Worm (Caenorhabditis elegans) whole organism, early embryonic: ENCODE measurements around the gene irld-22.

Experiments used
- ama-1 ChIP-seq: fragments of 150-350 bp; optimal IDR thresholded peaks from 2 replicates; lab custom pipeline; 2014
- ets-7 ChIP-seq: sonication (generic microtip); optimal IDR thresholded peaks from 2 replicates; lab custom pipeline; 2016; ENCODE audit warnings: missing genotype, missing genetic modification characterization, missing compliant biosample characterization
- flt-1 ChIP-seq: fragments of 200-800 bp; sonication (Bioruptor generic); IDR thresholded peaks from 2 replicates; pipeline ENCODE4 v1.3.6; 2022; ENCODE audit warnings: missing genetic modification characterization, missing compliant biosample characterization
- hmbx-1 ChIP-seq: sonication (generic microtip); optimal IDR thresholded peaks from 2 replicates; lab custom pipeline; 2016; ENCODE audit warnings: mild to moderate bottlenecking, missing genetic modification characterization, missing compliant biosample characterization
- hmg-4 ChIP-seq: fragments of 200-800 bp; sonication (Bioruptor generic); optimal IDR thresholded peaks from 2 replicates; lab custom pipeline; 2018; ENCODE audit warnings: mild to moderate bottlenecking, missing genetic modification characterization, missing compliant biosample characterization
- pes-1 ChIP-seq: fragments of 200-800 bp; sonication (Bioruptor generic); IDR thresholded peaks from 2 replicates; pipeline ENCODE4 v1.3.6; 2022; ENCODE audit warnings: missing genetic modification reagents, missing genetic modification characterization, missing compliant biosample characterization
- tbx-11 ChIP-seq: fragments of 200-800 bp; sonication (Bioruptor generic); IDR thresholded peaks from 2 replicates; pipeline ENCODE4 v1.3.6; 2022; ENCODE audit warnings: missing genetic modification characterization, missing compliant biosample characterization
- tbx-37 ChIP-seq: fragments of 200-800 bp; sonication (Bioruptor generic); conservative IDR thresholded peaks from 2 replicates; pipeline ENCODE4 v1.3.6; 2022; ENCODE audit warnings: missing genetic modification reagents, missing genetic modification characterization, missing compliant biosample characterization

DNA sequence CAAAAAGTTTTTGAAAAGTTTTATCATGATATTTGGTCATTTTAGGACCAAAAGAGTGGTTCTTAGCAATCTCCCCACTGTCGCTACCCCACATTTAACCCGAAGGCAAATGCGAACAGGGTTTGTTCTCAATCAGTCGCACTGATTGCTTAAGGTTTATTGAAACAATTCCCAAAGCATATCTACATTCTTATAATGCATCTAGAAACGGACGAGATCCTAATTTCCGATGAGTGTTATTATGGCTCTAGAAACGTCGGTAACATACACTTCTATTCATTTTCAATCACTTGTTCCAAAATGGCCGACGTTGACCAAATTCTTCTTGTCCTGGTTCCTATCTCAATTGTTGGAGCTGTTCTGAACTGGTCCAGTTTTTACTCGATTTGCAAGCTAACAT, 21.6 kb upstream of the irld-22 start, which contains the start of gene srx-65:
- TF ChIP-seq ama-1 (lab: Kevin White, UChicago) (no peak), tbx-37 (GFP tag; lab: Robert Waterston, UW) (no peak), hmbx-1 (tag; lab: Kevin White, UChicago) (no peak), flt-1 (GFP tag; lab: Robert Waterston, UW) (no peak), ets-7 (no peak), tbx-11 (GFP tag; lab: Robert Waterston, UW) (no peak), hmg-4 (no peak), pes-1 (GFP tag; lab: Robert Waterston, UW) (no peak)
